Fruit fly (Drosophila melanogaster) whole organism, pupa: ENCODE measurements around the gene bbx.

Experiments used
- CG10348 ChIP-seq: fragments of 200-800 bp; sonication (Bioruptor generic); IDR thresholded peaks from 2 replicates; pipeline ENCODE4 v1.3.6; 2022; ENCODE audit warnings: missing biosample characterization, missing genetic modification characterization
- CG12605 ChIP-seq: fragments of 200-800 bp; sonication (Bioruptor generic); IDR thresholded peaks from 2 replicates; pipeline ENCODE4 v1.3.6; 2022; ENCODE audit warnings: missing biosample characterization, missing genetic modification characterization
- CG13204 ChIP-seq: fragments of 200-800 bp; sonication (Bioruptor generic); optimal IDR thresholded peaks from 2 replicates; lab custom pipeline; 2018; ENCODE audit warnings: missing biosample characterization, mild to moderate bottlenecking, missing genetic modification characterization, moderate library complexity
- CG14655 ChIP-seq: fragments of 200-800 bp; sonication (Bioruptor generic); optimal IDR thresholded peaks from 3 replicates; lab custom pipeline; 2017; ENCODE audit warnings: mild to moderate bottlenecking, missing biosample characterization, missing genetic modification reagents, missing genetic modification characterization
- CG15710 ChIP-seq: fragments of 200-800 bp; sonication (Bioruptor generic); optimal IDR thresholded peaks from 2 replicates; lab custom pipeline; 2018; ENCODE audit warnings: missing biosample characterization, mild to moderate bottlenecking, missing genetic modification characterization, moderate library complexity
- CG17806 ChIP-seq: fragments of 200-800 bp; sonication (Bioruptor generic); optimal IDR thresholded peaks from 2 replicates; lab custom pipeline; 2018; ENCODE audit warnings: missing biosample characterization, mild to moderate bottlenecking, missing genetic modification characterization, moderate library complexity
- CG32121 ChIP-seq: fragments of 200-800 bp; sonication (Bioruptor generic); IDR thresholded peaks from 2 replicates; pipeline ENCODE4 v1.3.6; 2022; ENCODE audit warnings: missing biosample characterization, missing genetic modification characterization
- CG34367 ChIP-seq: fragments of 200-800 bp; sonication (Bioruptor generic); optimal IDR thresholded peaks from 2 replicates; lab custom pipeline; 2018; ENCODE audit warnings: missing biosample characterization, mild to moderate bottlenecking, missing genetic modification characterization
- CG4496 ChIP-seq: fragments of 200-800 bp; sonication (Bioruptor generic); IDR thresholded peaks from 3 replicates; pipeline ENCODE4 v1.3.6; 2022; ENCODE audit warnings: missing biosample characterization, missing genetic modification characterization
- CG8159 ChIP-seq: fragments of 200-800 bp; sonication (Bioruptor generic); optimal IDR thresholded peaks from 3 replicates; lab custom pipeline; 2018; ENCODE audit warnings: missing biosample characterization, mild to moderate bottlenecking, missing genetic modification characterization, moderate library complexity
- CG8301 ChIP-seq: fragments of 200-800 bp; sonication (Bioruptor generic); optimal IDR thresholded peaks from 2 replicates; lab custom pipeline; 2018; ENCODE audit warnings: missing biosample characterization, mild to moderate bottlenecking, missing genetic modification characterization
- CG9948 ChIP-seq: fragments of 200-800 bp; sonication (Bioruptor generic); optimal IDR thresholded peaks from 2 replicates; lab custom pipeline; 2018; ENCODE audit warnings: missing biosample characterization, mild to moderate bottlenecking, missing genetic modification characterization, moderate library complexity
- D1 ChIP-seq: fragments of 200-800 bp; sonication (Bioruptor generic); optimal IDR thresholded peaks from 2 replicates; lab custom pipeline; 2018; ENCODE audit warnings: missing biosample characterization, mild to moderate bottlenecking, missing genetic modification characterization, moderate library complexity
- EcR ChIP-seq: fragments of 200-800 bp; sonication (Bioruptor generic); optimal IDR thresholded peaks from 3 replicates; lab custom pipeline; 2019; ENCODE audit warnings: missing biosample characterization, missing genetic modification characterization, mild to moderate bottlenecking, moderate library complexity, missing genetic modification reagents
- Pif1A ChIP-seq: fragments of 200-800 bp; sonication (Bioruptor generic); optimal IDR thresholded peaks from 3 replicates; lab custom pipeline; 2016; ENCODE audit warnings: missing biosample characterization, missing genetic modification characterization
- Pif1B ChIP-seq: fragments of 200-800 bp; sonication (Bioruptor generic); optimal IDR thresholded peaks from 3 replicates; lab custom pipeline; 2016; ENCODE audit warnings: missing biosample characterization, missing genetic modification characterization
- fd96Ca ChIP-seq: fragments of 200-800 bp; sonication (Bioruptor generic); IDR thresholded peaks from 3 replicates; pipeline ENCODE4 v1.3.6; 2022; ENCODE audit warnings: missing biosample characterization, missing genetic modification characterization
- gl ChIP-seq: fragments of 200-800 bp; sonication (Bioruptor generic); optimal IDR thresholded peaks from 2 replicates; lab custom pipeline; 2018; ENCODE audit warnings: missing biosample characterization, mild to moderate bottlenecking, missing genetic modification characterization
- rn ChIP-seq: fragments of 200-800 bp; sonication (Bioruptor generic); IDR thresholded peaks from 2 replicates; pipeline ENCODE4 v1.3.6; 2022; ENCODE audit warnings: missing biosample characterization, missing genetic modification characterization

bbx gene

DNA sequence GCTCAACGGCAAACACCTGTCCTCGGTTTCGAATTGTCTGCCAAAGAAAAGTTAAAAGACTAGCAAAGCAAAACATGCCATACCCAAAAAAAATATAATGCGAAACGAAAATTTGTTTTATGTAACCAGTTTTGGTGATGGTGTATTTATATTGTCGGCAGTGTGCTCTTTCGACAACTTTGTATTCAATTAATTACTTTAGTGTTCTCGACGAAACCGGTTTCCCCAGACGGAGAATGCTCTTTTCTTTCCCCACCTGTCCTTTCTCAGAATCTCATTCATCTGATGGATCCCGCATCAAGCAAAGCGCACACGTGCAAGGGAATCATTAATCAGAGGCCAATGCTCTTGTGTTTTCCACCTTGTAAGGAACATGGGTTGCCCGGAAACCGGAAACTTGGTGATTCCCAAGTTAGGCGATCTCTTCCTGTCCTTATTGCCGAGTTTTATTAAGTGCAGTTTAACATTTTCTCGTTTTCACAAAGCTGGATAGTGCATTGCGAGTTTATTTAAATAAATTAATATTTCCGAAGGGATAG, 15.6 kb downstream of the bbx start:
- no peak for TF ChIP-seq Pif1B (GFP tag; lab: Kevin White, UChicago)
- TF ChIP-seq fd96Ca, result no peak
- no peak for TF ChIP-seq rn (GFP tag; lab: Robert Waterston, UW)
- no peak for TF ChIP-seq CG8159 (tag; lab: Kevin White, UChicago)
- TF ChIP-seq EcR (GFP tag; lab: Kevin White, UChicago), result peak; percentile 87
- no peak for TF ChIP-seq CG15710 (tag; lab: Kevin White, UChicago)
- no peak for TF ChIP-seq CG34367 (tag; lab: Kevin White, UChicago)

DNA sequence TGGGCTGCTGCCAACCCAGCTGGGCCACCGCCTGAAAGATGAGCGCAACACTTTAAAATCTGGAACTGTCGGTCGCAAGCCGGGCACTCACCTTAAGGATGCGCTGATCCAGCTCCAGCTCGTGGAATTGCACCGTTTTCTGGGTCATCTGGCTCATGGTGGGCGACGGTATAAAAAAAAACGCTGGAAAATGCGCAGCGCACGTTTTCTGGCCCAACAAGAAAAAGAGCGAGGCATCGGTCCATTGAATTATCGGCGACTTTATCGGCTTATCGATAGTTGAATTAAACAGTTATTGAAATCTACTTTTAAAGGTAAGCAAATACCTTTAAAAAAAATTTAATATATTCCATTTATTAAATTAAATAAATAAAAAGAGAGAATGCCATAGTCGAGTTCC, 24.9 kb downstream of the bbx start, which contains the start of gene Ddx56:
TSS of gene Ddx56 (minus strand) at position 252 of the 400 bp plus-strand sequence.
- TF ChIP-seq EcR (GFP tag; lab: Kevin White, UChicago) (no peak), CG9948 (no peak), CG8301 (tag; lab: Kevin White, UChicago) (no peak), CG8159 (tag; lab: Kevin White, UChicago) (no peak), CG17806 (no peak), CG15710 (tag; lab: Kevin White, UChicago) (no peak), rn (GFP tag; lab: Robert Waterston, UW) (no peak), CG34367 (tag; lab: Kevin White, UChicago) (no peak), Pif1A (GFP tag; lab: Kevin White, UChicago) (no peak), gl (tag; lab: Kevin White, UChicago) (no peak), CG14655 (no peak), CG32121 (GFP tag; lab: Robert Waterston, UW) (no peak), Pif1B (GFP tag; lab: Kevin White, UChicago) (no peak), CG10348 (GFP tag; lab: Robert Waterston, UW) (no peak), CG13204 (GFP tag; lab: Kevin White, UChicago) (no peak), fd96Ca (no peak), CG12605 (GFP tag; lab: Robert Waterston, UW) (no peak)

- no peak for TF ChIP-seq CG4496 (GFP tag; lab: Robert Waterston, UW)
- no peak for TF ChIP-seq CG9948
- TF ChIP-seq CG17806, result no peak
Measured at dm6 chrX:21388734-21389133, 25.9 kb downstream of the bbx start, which contains the start of gene mst. TSS of gene mst (plus strand) at chrX:21388977.

- TF ChIP-seq CG4496 (GFP tag; lab: Robert Waterston, UW) (no peak), D1 (tag; lab: Kevin White, UChicago) (no peak), rn (GFP tag; lab: Robert Waterston, UW) (no peak), CG12605 (GFP tag; lab: Robert Waterston, UW) (no peak), CG34367 (tag; lab: Kevin White, UChicago) (no peak), CG8159 (tag; lab: Kevin White, UChicago) (no peak), Pif1B (GFP tag; lab: Kevin White, UChicago) (no peak), EcR (GFP tag; lab: Kevin White, UChicago) (no peak), CG32121 (GFP tag; lab: Robert Waterston, UW) (no peak), CG10348 (GFP tag; lab: Robert Waterston, UW) (no peak), CG17806 (no peak), CG8301 (tag; lab: Kevin White, UChicago) (no peak)
Measured at dm6 chrX:21396860-21397459, 34.1 kb downstream of the bbx start, which contains the start of gene lcs. TSS of gene lcs (minus strand) at chrX:21397316.

- TF ChIP-seq CG8301 (tag; lab: Kevin White, UChicago) (no peak), CG14655 (no peak), CG13204 (GFP tag; lab: Kevin White, UChicago) (no peak), gl (tag; lab: Kevin White, UChicago) (no peak), CG12605 (GFP tag; lab: Robert Waterston, UW) (no peak), CG32121 (GFP tag; lab: Robert Waterston, UW) (no peak)
Measured at dm6 chrX:21402672-21403071, 39.8 kb downstream of the bbx start, which contains the start of gene whe. TSS of gene whe (minus strand) at chrX:21402772.
